Fruit fly (Drosophila melanogaster): Measurements from ENCODE around the gene CG7546.
"Not testable (repeated sequence)": the region's sequence is repeated elsewhere in the genome, so short reads cannot be mapped to it uniquely, and the experiment has no call there.

CG7546 gene

DNA sequence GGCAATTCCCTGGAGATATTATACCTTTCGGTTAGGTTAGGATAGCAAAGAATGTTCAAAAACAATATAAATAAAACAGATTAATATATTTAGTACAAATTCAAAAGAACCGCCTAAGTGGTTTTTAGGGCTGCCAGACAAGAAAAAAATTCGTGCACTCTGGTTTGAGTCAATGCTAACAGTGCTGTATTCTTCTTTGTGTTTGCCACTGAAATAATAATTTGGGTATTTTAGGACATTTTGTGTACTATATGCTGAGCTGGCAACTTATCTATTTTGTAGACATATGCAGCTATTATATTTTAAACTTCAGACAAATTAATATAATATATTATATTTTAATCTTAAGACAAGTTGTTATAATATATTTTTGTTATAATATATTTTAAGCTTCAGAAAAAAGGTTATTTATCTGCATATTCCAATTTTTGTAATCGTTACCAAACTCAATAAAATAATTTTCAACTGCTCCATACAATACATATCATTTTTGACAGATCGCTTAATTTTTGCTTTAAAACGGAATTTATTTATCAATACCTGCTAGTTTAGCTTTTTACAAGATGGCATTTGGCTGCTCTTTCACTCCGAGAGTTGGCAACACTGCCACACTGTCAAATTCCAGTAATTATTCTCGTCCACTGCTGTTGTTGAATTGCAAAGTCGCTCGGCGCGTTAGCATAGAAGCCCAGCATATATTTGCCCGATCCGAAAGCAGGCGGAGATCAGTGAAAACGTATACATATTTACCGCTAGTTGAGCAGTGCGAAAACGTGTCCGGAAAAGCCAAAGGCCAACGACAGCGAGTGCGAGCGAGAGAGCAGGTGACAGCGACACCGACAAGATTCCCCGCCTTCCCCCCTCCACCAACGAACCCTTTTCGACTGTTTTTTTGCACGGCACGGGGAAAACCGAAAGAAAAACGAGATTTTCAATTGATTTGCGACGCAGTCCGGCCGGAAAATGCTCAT is at the start of gene CG7546:
CG7546 (plus strand) TSS at position 573 of the 971 bp plus-strand sequence.
- no peak for TF ChIP-seq CG17801 (GFP tag; optimal IDR thresholded peaks at IDR 0.05; ENCODE audit: partially characterized antibody)

DNA sequence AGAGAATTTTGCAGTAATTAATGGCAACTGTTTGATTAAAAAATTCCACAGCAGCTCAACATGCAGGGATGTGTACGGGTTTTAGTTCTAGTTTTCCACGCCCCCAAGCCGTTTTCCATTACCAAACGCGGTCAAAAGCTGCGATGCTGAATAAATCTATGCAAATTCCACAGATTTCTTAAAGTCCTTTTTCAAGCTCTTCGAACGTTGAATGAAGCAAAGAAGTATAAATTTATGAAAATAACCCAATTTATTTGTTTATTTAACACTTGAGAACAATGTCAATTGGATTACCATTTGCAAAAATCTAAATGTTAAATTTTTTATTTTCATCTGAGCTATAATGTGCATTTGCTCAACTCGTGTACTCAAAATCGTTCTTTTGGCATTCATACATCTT is 45.6 kb upstream of the CG7546 start, which contains the start of the genes CG42660, CG42661 and Tsp66A:
CG42660 (plus strand) TSS at position 301 of the 400 bp plus-strand sequence.
CG42661 (plus strand) TSS at position 301 of the 400 bp plus-strand sequence.
Tsp66A (plus strand) TSS at position 301 of the 400 bp plus-strand sequence.
- no peak for TF ChIP-seq CG17801 (GFP tag; optimal IDR thresholded peaks at IDR 0.05; ENCODE audit: partially characterized antibody)

DNA sequence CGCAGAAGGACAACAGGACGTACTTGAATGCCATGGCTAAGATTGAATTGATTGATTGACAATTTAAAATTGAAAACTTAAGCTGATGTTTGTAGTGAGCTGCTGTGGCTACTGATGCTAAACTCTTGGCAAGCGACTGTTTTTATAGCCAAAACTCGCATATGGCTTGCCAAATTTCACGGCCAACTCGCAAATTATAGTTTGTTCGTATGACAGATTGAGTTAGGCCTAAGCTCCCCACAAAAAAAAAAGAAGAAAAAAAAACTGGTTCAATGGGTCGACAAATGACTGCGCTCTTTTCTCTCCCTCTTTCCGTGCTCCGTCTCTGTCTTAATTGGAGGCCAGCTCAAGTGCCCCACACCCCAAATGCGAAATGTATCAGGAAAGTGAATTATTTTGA is 40.6 kb upstream of the CG7546 start, which contains the start of gene CG8543:
CG8543 (minus strand) TSS at position 101 of the 400 bp plus-strand sequence.
- no peak for TF ChIP-seq CG17801 (GFP tag; optimal IDR thresholded peaks at IDR 0.05; ENCODE audit: partially characterized antibody)

DNA sequence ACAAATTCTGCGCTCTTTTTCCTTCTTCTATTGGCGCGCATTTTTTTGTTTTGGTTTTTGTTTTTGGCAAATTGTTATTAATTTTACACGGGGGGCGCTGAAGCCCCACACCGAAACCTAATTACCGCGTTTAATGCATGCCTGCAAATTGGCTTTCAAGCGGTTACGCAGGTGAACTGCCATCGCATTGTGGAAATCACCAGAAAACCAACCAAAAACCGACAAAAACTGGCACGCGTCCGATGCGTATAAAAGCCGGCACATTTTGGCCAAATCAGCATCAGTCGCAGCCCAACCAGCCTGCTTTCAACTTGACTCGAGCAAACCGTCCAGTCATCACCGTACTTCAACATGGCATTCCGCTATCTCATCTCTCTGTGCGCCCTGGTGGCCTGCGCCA is 39.5 kb upstream of the CG7546 start, which contains the start of gene CG8541:
CG8541 (plus strand) TSS at position 301 of the 400 bp plus-strand sequence.
- TF ChIP-seq CG17801 (GFP tag; optimal IDR thresholded peaks at IDR 0.05; ENCODE audit: partially characterized antibody): no peak

dm6 chr3L:7475270-7475669 is 35.5 kb upstream of the CG7546 start, which contains the start of gene CG43292:
Gene CG43292, plus strand, starts transcription at chr3L:7475570.
- no peak for TF ChIP-seq CG17801 (GFP tag; optimal IDR thresholded peaks at IDR 0.05; ENCODE audit: partially characterized antibody)

- TF ChIP-seq CG17801 (GFP tag; optimal IDR thresholded peaks at IDR 0.05; ENCODE audit: partially characterized antibody): no peak
Observed at dm6 chr3L:7485667-7486066, 25.1 kb upstream of the CG7546 start, which contains the start of gene mthl6. Gene mthl6, plus strand, starts transcription at chr3L:7485967.

DNA sequence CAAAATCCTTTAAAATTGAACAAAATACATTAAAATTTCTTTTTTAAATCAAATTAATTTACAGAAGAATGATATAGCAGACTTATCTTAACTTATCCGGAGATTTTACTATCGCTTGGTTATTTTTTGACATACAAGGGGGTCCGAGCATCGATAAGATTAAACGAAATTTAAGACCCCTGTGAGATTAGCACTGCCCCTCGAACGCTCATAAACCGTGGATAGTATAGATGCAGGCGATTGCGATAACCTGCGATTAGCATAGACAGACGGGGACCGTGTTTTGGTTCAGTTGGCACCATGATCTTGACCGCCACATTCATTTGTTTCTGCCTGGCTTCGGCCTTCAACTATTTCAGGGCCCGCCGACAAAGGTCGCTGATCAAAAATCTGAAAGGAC is 19.2 kb upstream of the CG7546 start, which contains the start of gene Cyp316a1:
Cyp316a1 (plus strand) TSS at position 301 of the 400 bp plus-strand sequence.
- no peak for TF ChIP-seq CG17801 (GFP tag; optimal IDR thresholded peaks at IDR 0.05; ENCODE audit: partially characterized antibody)

- TF ChIP-seq CG17801 (GFP tag; optimal IDR thresholded peaks at IDR 0.05; ENCODE audit: partially characterized antibody): no peak
Observed at dm6 chr3L:7496097-7496496, 14.7 kb upstream of the CG7546 start, which contains the start of gene Cyp4d8. Gene Cyp4d8, minus strand, starts transcription at chr3L:7496197.

dm6 chr3L:7498731-7499130 is 12.1 kb upstream of the CG7546 start, which contains the start of gene CG8539:
Gene CG8539, minus strand, starts transcription at chr3L:7498831.
- TF ChIP-seq CG17801 (GFP tag; optimal IDR thresholded peaks at IDR 0.05; ENCODE audit: partially characterized antibody): not testable (repeated sequence)

DNA sequence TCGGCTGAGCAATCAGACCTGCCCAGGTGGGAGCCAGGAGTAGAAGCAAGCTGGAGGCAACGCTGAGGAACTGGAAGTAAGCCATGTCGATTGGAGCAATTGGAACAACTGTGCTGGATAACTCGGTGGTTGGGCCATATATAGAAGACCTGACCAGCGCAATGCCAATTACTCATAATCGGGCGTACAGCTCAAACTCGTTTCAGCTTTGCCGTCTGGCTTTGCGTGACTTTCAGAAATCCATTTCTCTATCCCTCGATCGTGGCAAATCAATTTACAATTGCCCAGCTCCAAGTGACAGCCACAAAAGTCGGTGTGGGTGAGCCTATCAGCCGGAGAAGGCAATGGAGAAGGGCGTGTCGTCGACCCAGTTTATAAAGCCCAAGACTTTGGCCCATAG is 4.7 kb upstream of the CG7546 start, which contains the start of gene CG7548:
CG7548 (minus strand) TSS at position 101 of the 400 bp plus-strand sequence.
- no peak for TF ChIP-seq CG17801 (GFP tag; optimal IDR thresholded peaks at IDR 0.05; ENCODE audit: partially characterized antibody)

DNA sequence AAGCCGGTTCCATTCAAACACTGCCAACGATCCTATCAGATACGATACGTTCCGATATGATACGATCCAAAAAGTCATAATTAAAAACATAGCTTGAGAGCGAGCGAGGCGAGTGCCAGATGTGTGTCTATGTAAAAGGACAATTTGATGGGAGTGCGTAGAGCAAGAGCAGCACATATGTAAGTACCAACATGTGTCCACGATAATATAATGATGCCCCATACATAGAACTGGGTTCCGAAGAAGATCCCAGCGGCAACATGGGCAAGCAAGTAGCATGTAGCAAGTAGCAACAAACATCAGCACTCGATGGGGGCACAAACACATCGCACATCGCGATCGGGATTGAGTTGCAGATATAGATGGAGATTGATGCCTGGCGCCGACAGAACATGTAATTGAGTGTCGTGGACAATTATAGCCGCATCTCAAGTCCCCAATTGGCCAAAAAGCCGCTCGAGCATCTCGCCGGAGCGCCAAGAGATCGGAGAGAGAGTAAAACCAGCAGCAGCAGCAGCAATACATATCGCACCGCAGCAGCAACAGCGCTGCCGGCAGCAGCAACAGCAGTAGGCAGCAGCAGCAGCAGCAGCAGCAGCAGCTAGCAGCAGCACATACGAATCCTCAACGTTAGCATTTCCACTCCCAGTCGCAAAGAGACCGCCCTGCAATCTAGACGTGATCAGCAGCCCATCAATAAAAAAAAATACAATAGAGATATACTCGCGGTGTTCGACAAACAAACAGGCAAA is 7.7 kb downstream of the CG7546 start, which contains the start of gene ltl:
ltl (plus strand) TSS at position 647 of the 752 bp plus-strand sequence.
- TF ChIP-seq CG17801 (GFP tag; optimal IDR thresholded peaks at IDR 0.05; ENCODE audit: partially characterized antibody): no peak

DNA sequence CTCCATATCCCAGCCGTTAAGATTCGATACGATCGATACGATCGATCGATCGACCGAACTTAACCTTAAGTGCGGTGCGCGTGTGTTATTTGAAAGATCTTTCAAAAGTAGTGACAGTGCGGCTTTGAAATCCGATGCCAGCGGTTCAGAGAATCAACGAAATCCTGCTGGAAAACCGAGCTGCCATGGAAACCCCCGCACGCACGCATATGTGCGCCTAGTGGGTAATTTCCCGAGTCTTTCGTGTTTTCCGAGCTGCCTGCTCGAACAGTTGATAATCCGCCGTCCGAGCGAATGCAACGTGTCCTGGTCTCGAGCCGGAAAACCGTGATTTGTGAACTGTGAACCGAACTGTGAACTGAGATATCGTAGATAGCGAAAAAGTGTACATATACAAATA is 8.4 kb downstream of the CG7546 start:
- TF ChIP-seq CG17801 (GFP tag; optimal IDR thresholded peaks at IDR 0.05; ENCODE audit: partially characterized antibody): no peak

dm6 chr3L:7520619-7521018 is 9.8 kb downstream of the CG7546 start:
- TF ChIP-seq CG17801 (GFP tag; optimal IDR thresholded peaks at IDR 0.05; ENCODE audit: partially characterized antibody): no peak

dm6 chr3L:7521847-7522246 is 11.1 kb downstream of the CG7546 start:
- TF ChIP-seq CG17801 (GFP tag; optimal IDR thresholded peaks at IDR 0.05; ENCODE audit: partially characterized antibody): no peak

Measured in ovary, adult (tissue).